Fruit fly (Drosophila melanogaster) whole organism, embryonic: ENCODE measurements around the gene pbl.

ENCODE experiments used
- Abd-B ChIP-seq: fragments of 200-800 bp; sonication (Bioruptor generic); optimal IDR thresholded peaks from 2 replicates; lab custom pipeline; 2018; ENCODE audit warnings: missing biosample characterization, mild to moderate bottlenecking, missing genetic modification characterization, moderate library complexity
- BEAF-32 ChIP-seq: fragments of 200-800 bp; sonication (Bioruptor generic); optimal IDR thresholded peaks from 3 replicates; lab custom pipeline; 2017; ENCODE audit warnings: missing biosample characterization, missing genetic modification characterization, mild to moderate bottlenecking, moderate library complexity, missing genetic modification reagents
- Bgb ChIP-seq: fragments of 200-800 bp; sonication (Bioruptor generic); IDR thresholded peaks from 2 replicates; pipeline ENCODE4 v1.3.6; 2022; ENCODE audit warnings: missing biosample characterization, missing genetic modification characterization; ENCODE audit not compliant: partially characterized antibody
- CG11560 ChIP-seq: fragments of 200-800 bp; sonication (Bioruptor generic); IDR thresholded peaks from 3 replicates; pipeline ENCODE4 v1.3.6; 2022; ENCODE audit warnings: missing biosample characterization, missing genetic modification characterization
- CG11696 ChIP-seq: fragments of 200-800 bp; sonication (Bioruptor generic); IDR thresholded peaks from 2 replicates; pipeline ENCODE4 v1.3.6; 2022; ENCODE audit warnings: missing biosample characterization, missing genetic modification characterization
- CG11723 ChIP-seq: fragments of 200-800 bp; sonication (Bioruptor generic); optimal IDR thresholded peaks from 2 replicates; lab custom pipeline; 2017; ENCODE audit warnings: missing biosample characterization, mild to moderate bottlenecking, missing genetic modification characterization
- CG12769 ChIP-seq: fragments of 200-800 bp; sonication (Bioruptor generic); optimal IDR thresholded peaks from 2 replicates; lab custom pipeline; 2019; ENCODE audit warnings: missing biosample characterization, mild to moderate bottlenecking, missing genetic modification characterization, moderate library complexity
- CG13424 ChIP-seq: fragments of 200-800 bp; sonication (Bioruptor generic); optimal IDR thresholded peaks from 2 replicates; lab custom pipeline; 2019; ENCODE audit warnings: missing biosample characterization, mild to moderate bottlenecking, missing genetic modification characterization, moderate library complexity
- CG15479 ChIP-seq: fragments of 200-800 bp; sonication (Bioruptor generic); optimal IDR thresholded peaks from 3 replicates; lab custom pipeline; 2019; ENCODE audit warnings: missing biosample characterization, mild to moderate bottlenecking, missing genetic modification characterization, moderate library complexity
- CG16779 ChIP-seq: fragments of 200-800 bp; sonication (Bioruptor generic); IDR thresholded peaks from 2 replicates; pipeline ENCODE4 v1.3.6; 2022; ENCODE audit warnings: missing biosample characterization, missing genetic modification characterization
- CG17385 ChIP-seq: fragments of 200-800 bp; sonication (Bioruptor generic); optimal IDR thresholded peaks from 3 replicates; lab custom pipeline; 2018; ENCODE audit warnings: missing biosample characterization, mild to moderate bottlenecking, missing genetic modification characterization
- CG18011 ChIP-seq: fragments of 200-800 bp; sonication (Bioruptor generic); optimal IDR thresholded peaks from 2 replicates; lab custom pipeline; 2017; ENCODE audit warnings: missing biosample characterization, missing genetic modification characterization, mild to moderate bottlenecking, moderate library complexity, missing genotype
- CG2875 ChIP-seq: fragments of 200-800 bp; sonication (Bioruptor generic); optimal IDR thresholded peaks from 2 replicates; lab custom pipeline; 2017; ENCODE audit warnings: missing biosample characterization, mild to moderate bottlenecking, missing genetic modification characterization, missing genetic modification reagents
- CG3281 ChIP-seq: fragments of 200-800 bp; sonication (Bioruptor generic); optimal IDR thresholded peaks from 3 replicates; lab custom pipeline; 2017; ENCODE audit warnings: missing biosample characterization, mild to moderate bottlenecking, missing genetic modification characterization
- CG4360 ChIP-seq: fragments of 200-800 bp; sonication (Bioruptor generic); IDR thresholded peaks from 2 replicates; pipeline ENCODE4 v1.3.6; 2022; ENCODE audit warnings: missing biosample characterization, missing genetic modification characterization
- CG4404 ChIP-seq: fragments of 200-800 bp; sonication (Bioruptor generic); IDR thresholded peaks from 2 replicates; pipeline ENCODE4 v1.3.6; 2022; ENCODE audit warnings: missing biosample characterization, missing genetic modification characterization
- CG4424 ChIP-seq: fragments of 200-800 bp; sonication (Bioruptor generic); optimal IDR thresholded peaks from 3 replicates; lab custom pipeline; 2016; ENCODE audit warnings: missing biosample characterization, missing genetic modification characterization
- CG4854 ChIP-seq: fragments of 200-800 bp; sonication (Bioruptor generic); optimal IDR thresholded peaks from 2 replicates; lab custom pipeline; 2016; ENCODE audit warnings: missing biosample characterization, missing genetic modification characterization, inconsistent platforms
- CG6175 ChIP-seq: fragments of 200-800 bp; sonication (Bioruptor generic); IDR thresholded peaks from 3 replicates; pipeline ENCODE4 v1.3.6; 2022; ENCODE audit warnings: missing biosample characterization, missing genetic modification characterization
- CG6654 ChIP-seq: fragments of 200-800 bp; sonication (Bioruptor generic); optimal IDR thresholded peaks from 2 replicates; lab custom pipeline; 2017; ENCODE audit warnings: missing biosample characterization, mild to moderate bottlenecking, missing genetic modification characterization
- CG7928 ChIP-seq: fragments of 200-800 bp; sonication (Bioruptor generic); optimal IDR thresholded peaks from 2 replicates; lab custom pipeline; 2017; ENCODE audit warnings: missing biosample characterization, mild to moderate bottlenecking, missing genetic modification characterization
- CG7963 ChIP-seq: fragments of 200-800 bp; sonication (Bioruptor generic); IDR thresholded peaks from 3 replicates; pipeline ENCODE4 v1.3.6; 2022; ENCODE audit warnings: missing biosample characterization, missing genetic modification characterization; ENCODE audit not compliant: partially characterized antibody
- CG7987 ChIP-seq: fragments of 200-800 bp; sonication (Bioruptor generic); optimal IDR thresholded peaks from 2 replicates; lab custom pipeline; 2018; ENCODE audit warnings: missing biosample characterization, mild to moderate bottlenecking, missing genetic modification characterization, moderate library complexity
- CG8765 ChIP-seq: fragments of 200-800 bp; sonication (Bioruptor generic); IDR thresholded peaks from 2 replicates; pipeline ENCODE4 v1.3.6; 2022; ENCODE audit warnings: missing biosample characterization, missing genetic modification characterization
- Chrac-16 ChIP-seq: fragments of 200-800 bp; sonication (Bioruptor generic); optimal IDR thresholded peaks from 3 replicates; lab custom pipeline; 2016; ENCODE audit warnings: missing biosample characterization, missing genetic modification characterization
- CoRest ChIP-seq: fragments of 200-800 bp; sonication (Bioruptor generic); optimal IDR thresholded peaks from 3 replicates; lab custom pipeline; 2018; ENCODE audit warnings: missing biosample characterization, mild to moderate bottlenecking, missing genetic modification characterization, moderate library complexity
- Dek ChIP-seq: fragments of 200-800 bp; sonication (Bioruptor generic); optimal IDR thresholded peaks from 3 replicates; lab custom pipeline; 2019; ENCODE audit warnings: missing biosample characterization, mild to moderate bottlenecking, missing genetic modification characterization, moderate library complexity
- HLH3B ChIP-seq: fragments of 200-800 bp; sonication (Bioruptor generic); IDR thresholded peaks from 2 replicates; pipeline ENCODE4 v1.3.6; 2022; ENCODE audit warnings: missing biosample characterization, missing genetic modification characterization
- HmgZ ChIP-seq: fragments of 200-800 bp; sonication (Bioruptor generic); optimal IDR thresholded peaks from 2 replicates; lab custom pipeline; 2018; ENCODE audit warnings: missing biosample characterization, mild to moderate bottlenecking, missing genetic modification characterization
- Med ChIP-seq: fragments of 200-800 bp; sonication (Bioruptor generic); peaks from one replicate; lab custom pipeline; 2016; ENCODE audit warnings: missing biosample characterization, missing genetic modification characterization, mild to moderate bottlenecking, inconsistent platforms, moderate library complexity
- Myb ChIP-seq: fragments of 200-800 bp; sonication (Bioruptor generic); optimal IDR thresholded peaks from 2 replicates; lab custom pipeline; 2016; ENCODE audit warnings: missing biosample characterization, missing genetic modification characterization
- Ptx1 ChIP-seq: fragments of 200-800 bp; sonication (Bioruptor generic); IDR thresholded peaks from 2 replicates; pipeline ENCODE4 v1.3.6; 2022; ENCODE audit warnings: missing biosample characterization, missing genetic modification characterization
- Sox100B ChIP-seq: fragments of 200-800 bp; sonication (Bioruptor generic); optimal IDR thresholded peaks from 3 replicates; lab custom pipeline; 2018; ENCODE audit warnings: missing biosample characterization, mild to moderate bottlenecking, missing genetic modification characterization
- Stat92E ChIP-seq, 3 experiments: fragments of >200 bp in 2 of 3; fragments of 200-800 bp in 1 of 3; sonication (Bioruptor generic) in 1 of 3; optimal IDR thresholded peaks; 2 replicates each; lab custom pipeline; 2017 to 2019; ENCODE audit warnings: missing biosample characterization in 3 of 3, missing genetic modification characterization in 3 of 3, mild to moderate bottlenecking in 1 of 3, moderate library complexity in 1 of 3
- al ChIP-seq: fragments of 200-800 bp; sonication (Bioruptor generic); IDR thresholded peaks from 2 replicates; pipeline ENCODE4 v1.3.6; 2022; ENCODE audit warnings: missing biosample characterization, missing genetic modification characterization
- bab2 ChIP-seq: fragments of 200-800 bp; sonication (Bioruptor generic); optimal IDR thresholded peaks from 2 replicates; lab custom pipeline; 2016; ENCODE audit warnings: missing biosample characterization, missing genetic modification characterization
- bcd ChIP-seq: fragments of 200-800 bp; sonication (Bioruptor generic); optimal IDR thresholded peaks from 2 replicates; lab custom pipeline; 2017; ENCODE audit warnings: missing biosample characterization, mild to moderate bottlenecking, missing genetic modification characterization
- da ChIP-seq: fragments of 200-800 bp; sonication (Bioruptor generic); optimal IDR thresholded peaks from 2 replicates; lab custom pipeline; 2016; ENCODE audit warnings: missing biosample characterization, missing genetic modification characterization
- kni ChIP-seq: fragments of 200-800 bp; sonication (Bioruptor generic); optimal IDR thresholded peaks from 3 replicates; lab custom pipeline; 2017; ENCODE audit warnings: mild to moderate bottlenecking, missing biosample characterization, missing genetic modification reagents, missing genetic modification characterization
- mld ChIP-seq: fragments of 200-800 bp; sonication (Bioruptor generic); IDR thresholded peaks from 3 replicates; pipeline ENCODE4 v1.3.6; 2022; ENCODE audit warnings: missing biosample characterization, missing genetic modification characterization; ENCODE audit not compliant: partially characterized antibody
- pb ChIP-seq: fragments of 200-800 bp; sonication (Bioruptor generic); optimal IDR thresholded peaks from 3 replicates; lab custom pipeline; 2016; ENCODE audit warnings: missing biosample characterization, missing genetic modification characterization
- pros ChIP-seq: fragments of 200-800 bp; sonication (Bioruptor generic); optimal IDR thresholded peaks from 3 replicates; lab custom pipeline; 2019; ENCODE audit warnings: missing biosample characterization, mild to moderate bottlenecking, missing genetic modification characterization, moderate library complexity
- sd ChIP-seq: fragments of 200-800 bp; sonication (Bioruptor generic); optimal IDR thresholded peaks from 3 replicates; lab custom pipeline; 2018; ENCODE audit warnings: missing biosample characterization, mild to moderate bottlenecking, missing genetic modification characterization, moderate library complexity
- sens ChIP-seq: fragments of 200-800 bp; sonication (Bioruptor generic); peaks from one replicate; lab custom pipeline; 2016; ENCODE audit warnings: missing biosample characterization, missing genetic modification characterization
- seq ChIP-seq: fragments of 200-800 bp; sonication (Bioruptor generic); IDR thresholded peaks from 2 replicates; pipeline ENCODE4 v1.3.6; 2022; ENCODE audit warnings: missing biosample characterization, missing genetic modification characterization
- slbo ChIP-seq: fragments of 200-800 bp; sonication (Bioruptor generic); IDR thresholded peaks from 2 replicates; pipeline ENCODE4 v1.3.6; 2022; ENCODE audit warnings: missing biosample characterization, missing genetic modification characterization
- tgo ChIP-seq: fragments of 200-800 bp; sonication (Bioruptor generic); IDR thresholded peaks from 3 replicates; pipeline ENCODE4 v1.3.6; 2022; ENCODE audit warnings: missing biosample characterization, missing genetic modification characterization
- tx ChIP-seq: fragments of 200-800 bp; sonication (Bioruptor generic); optimal IDR thresholded peaks from 2 replicates; lab custom pipeline; 2016; ENCODE audit warnings: missing biosample characterization, missing genetic modification characterization
- z ChIP-seq: fragments of 200-800 bp; sonication (Bioruptor generic); IDR thresholded peaks from 3 replicates; pipeline ENCODE4 v1.3.6; 2022; ENCODE audit warnings: missing biosample characterization, missing genetic modification characterization

The pbl gene

dm6 chr3L:7867036-7867787 lies 44.5 kb downstream of the pbl start, which contains the start of gene Pdp1 (continued):
- TF ChIP-seq bab2 (GFP tag; lab: Kevin White, UChicago) (no peak), CG4424 (GFP tag; lab: Kevin White, UChicago) (peak; percentile 14), CG11723 (peak; percentile 11), bcd (GFP tag; lab: Kevin White, UChicago) (no peak), HLH3B (GFP tag; lab: Robert Waterston, UW) (no peak), Stat92E (GFP tag; optimal IDR thresholded peaks at IDR 0.05; lab: Kevin White, UChicago) (no peak), CG4404 (GFP tag; lab: Robert Waterston, UW) (no peak), Myb (GFP tag; lab: Kevin White, UChicago) (peak; percentile 3), BEAF-32 (peak; percentile 43), CG2875 (GFP tag; lab: Kevin White, UChicago) (no peak), CG7928 (GFP tag; lab: Kevin White, UChicago) (no peak), CG11696 (GFP tag; lab: Robert Waterston, UW) (no peak; the same call in 1 of the 2 replicates), tx (GFP tag; lab: Kevin White, UChicago) (no peak), sd (tag; lab: Kevin White, UChicago) (peak; percentile 95), mld (0 out of 3 replicates have a peak, but pooled peaks have one; percentile 28), Med (GFP tag; lab: Kevin White, UChicago) (peak; percentile 85), CG7987 (GFP tag; lab: Kevin White, UChicago) (peak; percentile 99), CG4360 (no peak), Bgb (GFP tag; lab: Robert Waterston, UW) (peak; percentile 54), CG7963 (0 out of 3 replicates have a peak, but pooled peaks have one; percentile 57), al (GFP tag; lab: Robert Waterston, UW) (no peak), Abd-B (GFP tag; lab: Kevin White, UChicago) (no peak), sens (GFP tag; lab: Kevin White, UChicago) (peak; percentile 63), Chrac-16 (GFP tag; lab: Kevin White, UChicago) (no peak), Ptx1 (GFP tag; lab: Robert Waterston, UW) (no peak), pb (GFP tag; lab: Kevin White, UChicago) (no peak), CG6654 (GFP tag; lab: Kevin White, UChicago) (no peak), slbo (GFP tag; lab: Robert Waterston, UW) (0 out of 2 replicates have a peak, but pooled peaks have one; percentile 17), seq (GFP tag; lab: Robert Waterston, UW) (0 out of 2 replicates have a peak, but pooled peaks have one; percentile 21), Sox100B (GFP tag; lab: Kevin White, UChicago) (no peak), CG17385 (no peak), CG15479 (no peak), tgo (no peak), CG3281 (GFP tag; lab: Kevin White, UChicago) (no peak), CG4854 (no peak), CG11560 (tag; lab: Robert Waterston, UW) (no peak), da (no peak), HmgZ (tag; lab: Kevin White, UChicago) (no peak), CoRest (no peak), z (GFP tag; lab: Robert Waterston, UW) (no peak), CG16779 (GFP tag; lab: Robert Waterston, UW) (no peak), CG8765 (GFP tag; lab: Robert Waterston, UW) (no peak), kni (peak; percentile 81), Dek (tag; lab: Kevin White, UChicago) (peak; percentile 23), pros (GFP tag; lab: Kevin White, UChicago) (peak; percentile 65), CG12769 (tag; lab: Kevin White, UChicago) (peak; percentile 23), CG6175 (no peak), CG18011 (GFP tag; lab: Kevin White, UChicago) (no peak), CG13424 (tag; lab: Kevin White, UChicago) (peak; percentile 17)
